Fruit fly (Drosophila melanogaster): Measurements from ENCODE around the gene Jasper.

The Jasper gene

dm6 chr3R:30046029-30047001 lies 6.0 kb upstream of the Jasper start, which contains the start of the genes RpL32 and CG7943 (continued):
- TF ChIP-seq ap (GFP tag; IDR thresholded peaks at IDR 0.05) (peak; percentile 92), C15 (GFP tag; IDR thresholded peaks at IDR 0.05) (peak; percentile 94), CG6272 (GFP tag; IDR thresholded peaks at IDR 0.05) (peak; percentile 95), CG13287 (GFP tag; IDR thresholded peaks at IDR 0.05; ENCODE audit: partially characterized antibody) (peak; percentile 100), pros (GFP tag; optimal IDR thresholded peaks at IDR 0.05) (peak; percentile 54), CG7786 (GFP tag; optimal IDR thresholded peaks at IDR 0.05) (peak; percentile 90), CG4360 (GFP tag; IDR thresholded peaks at IDR 0.05) (peak; percentile 67), Atf3 (GFP tag; optimal IDR thresholded peaks at IDR 0.05) (peak; percentile 89), CG7556 (GFP tag; optimal IDR thresholded peaks at IDR 0.05) (peak; percentile 83), BtbVII (GFP tag; optimal IDR thresholded peaks at IDR 0.05) (peak; percentile 92), CG7372 (GFP tag; IDR thresholded peaks at IDR 0.05) (peak; percentile 94), CG4617 (GFP tag; optimal IDR thresholded peaks at IDR 0.05; ENCODE audit: borderline replicate concordance) (peak; percentile 66), CG10209 (GFP tag; optimal IDR thresholded peaks at IDR 0.05) (peak; percentile 90), CHES-1-like (GFP tag; optimal IDR thresholded peaks at IDR 0.05) (peak; percentile 91), sisA (GFP tag; IDR thresholded peaks at IDR 0.05) (peak; percentile 97), Meics (GFP tag; optimal IDR thresholded peaks at IDR 0.05) (peak; percentile 97), CG11093 (GFP tag; IDR thresholded peaks at IDR 0.05) (peak; percentile 87), Doc3 (GFP tag; IDR thresholded peaks at IDR 0.05; ENCODE audit: partially characterized antibody) (peak; percentile 100), Dip3 (GFP tag; optimal IDR thresholded peaks at IDR 0.05) (peak; percentile 97), CG12744 (GFP tag; optimal IDR thresholded peaks at IDR 0.05) (peak; percentile 77), trem (tag; optimal IDR thresholded peaks at IDR 0.05) (peak; percentile 93), hbn (GFP tag; IDR thresholded peaks at IDR 0.05; ENCODE audit: partially characterized antibody) (peak; percentile 100), CG17359 (tag; optimal IDR thresholded peaks at IDR 0.05) (peak; percentile 93), CG8089 (GFP tag; optimal IDR thresholded peaks at IDR 0.05) (peak; percentile 91), caup (GFP tag; optimal IDR thresholded peaks at IDR 0.05; ENCODE audit: severe bottlenecking) (peak; percentile 97), disco-r (GFP tag; optimal IDR thresholded peaks at IDR 0.05) (peak; percentile 92), mld (GFP tag; IDR thresholded peaks at IDR 0.05; ENCODE audit: partially characterized antibody) (peak; percentile 100), wek (GFP tag; optimal IDR thresholded peaks at IDR 0.05) (peak; percentile 82), gro (GFP tag; optimal IDR thresholded peaks at IDR 0.05) (peak; percentile 98), Bdp1 (GFP tag; optimal IDR thresholded peaks at IDR 0.05) (peak; percentile 80), Ptx1 (GFP tag; IDR thresholded peaks at IDR 0.05) (peak; percentile 95), CkIIα-i1 (GFP tag; IDR thresholded peaks at IDR 0.05) (0 out of 2 replicates have a peak, but pooled peaks have one; percentile 57), CG8281 (tag; optimal IDR thresholded peaks at IDR 0.05) (peak; percentile 60), lola (GFP tag; optimal IDR thresholded peaks at IDR 0.05) (peak in 1 of 3 experiments; percentile 70), slbo (GFP tag; IDR thresholded peaks at IDR 0.05) (peak; percentile 95), D19B (GFP tag; optimal IDR thresholded peaks at IDR 0.05) (peak; percentile 85), ken (GFP tag; IDR thresholded peaks at IDR 0.05) (peak; percentile 95), CG10321 (GFP tag; IDR thresholded peaks at IDR 0.05) (peak; percentile 68), Gsc (GFP tag; IDR thresholded peaks at IDR 0.05) (peak; percentile 85), cwo (GFP tag; optimal IDR thresholded peaks at IDR 0.05) (peak; percentile 82), Neu2 (GFP tag; optimal IDR thresholded peaks at IDR 0.05; ENCODE audit: borderline replicate concordance) (peak; percentile 86), Dref (GFP tag; IDR thresholded peaks at IDR 0.05) (peak; percentile 89), vvl (GFP tag; IDR thresholded peaks at IDR 0.05) (peak; percentile 97), NFAT (GFP tag; IDR thresholded peaks at IDR 0.05) (no peak; the same call in 1 of the 2 replicates), unpg (GFP tag; optimal IDR thresholded peaks at IDR 0.05) (peak; percentile 91), Side (GFP tag; optimal IDR thresholded peaks at IDR 0.05) (peak; percentile 97), CG6254 (GFP tag; optimal IDR thresholded peaks at IDR 0.05) (peak; percentile 100)
